Worm (Caenorhabditis elegans) whole organism, L4 larva: ENCODE measurements around the gene lab-2.

ENCODE experiments used
- D1046.2 ChIP-seq: fragments of 200-800 bp; sonication (Bioruptor generic); IDR thresholded peaks from 2 replicates; pipeline ENCODE4 v1.3.6; 2022; ENCODE audit warnings: missing genetic modification characterization, missing compliant biosample characterization
- F37D6.2 ChIP-seq: sonication (generic microtip); optimal IDR thresholded peaks from 2 replicates; lab custom pipeline; 2016; ENCODE audit warnings: mild to moderate bottlenecking, missing genetic modification characterization, missing compliant biosample characterization
- F49E8.2 ChIP-seq: sonication (generic microtip); optimal IDR thresholded peaks from 2 replicates; lab custom pipeline; 2016; ENCODE audit warnings: missing compliant biosample characterization, mild to moderate bottlenecking, missing genetic modification characterization, borderline replicate concordance
- T20F7.1 ChIP-seq: fragments of 200-800 bp; sonication (Bioruptor generic); optimal IDR thresholded peaks from 2 replicates; lab custom pipeline; 2018; ENCODE audit warnings: mild to moderate bottlenecking, missing genetic modification characterization, missing compliant biosample characterization
- Y48G9A.11 ChIP-seq: fragments of 200-800 bp; sonication (Bioruptor generic); IDR thresholded peaks from 2 replicates; pipeline ENCODE4 v1.3.6; 2022; ENCODE audit warnings: missing genetic modification reagents, missing genetic modification characterization, missing compliant biosample characterization
- Y75B8A.6 ChIP-seq: fragments of 200-800 bp; sonication (Bioruptor generic); IDR thresholded peaks from 2 replicates; pipeline ENCODE4 v1.3.6; 2022; ENCODE audit warnings: missing genetic modification reagents, missing genetic modification characterization, missing compliant biosample characterization
- ZK546.5 ChIP-seq, 2 experiments: sonication (generic microtip); optimal IDR thresholded peaks; 2 replicates each; lab custom pipeline; 2017; ENCODE audit warnings: missing biosample characterization in 2 of 2, missing genetic modification characterization in 2 of 2
- aha-1 ChIP-seq: fragments of 150-350 bp; peaks from one replicate; lab custom pipeline; 2014; ENCODE audit warnings: missing biosample characterization, missing genetic modification characterization
- arid-1 ChIP-seq: fragments of 200-800 bp; sonication (Bioruptor generic); conservative IDR thresholded peaks from 2 replicates; pipeline ENCODE4 v1.3.6; 2022; ENCODE audit warnings: missing genetic modification reagents, missing genetic modification characterization, missing compliant biosample characterization
- ceh-28 ChIP-seq: fragments of 150-350 bp; optimal IDR thresholded peaks from 2 replicates; lab custom pipeline; 2014; ENCODE audit warnings: missing biosample characterization, missing genetic modification reagents, missing genetic modification characterization
- ceh-44 ChIP-seq: fragments of 200-800 bp; sonication (Bioruptor generic); IDR thresholded peaks from 2 replicates; pipeline ENCODE4 v1.3.6; 2022; ENCODE audit warnings: missing genetic modification reagents, missing genetic modification characterization, missing compliant biosample characterization
- ceh-62 ChIP-seq: sonication (generic microtip); optimal IDR thresholded peaks from 2 replicates; lab custom pipeline; 2017; ENCODE audit warnings: missing biosample characterization, missing genetic modification characterization
- ceh-82 ChIP-seq: sonication (generic microtip); optimal IDR thresholded peaks from 2 replicates; lab custom pipeline; 2017; ENCODE audit warnings: missing biosample characterization, missing genetic modification characterization
- ces-1 ChIP-seq: fragments of 150-350 bp; sonication (generic microtip); optimal IDR thresholded peaks from 4 replicates; lab custom pipeline; 2014; ENCODE audit warnings: missing biosample characterization, missing genetic modification reagents, missing genetic modification characterization
- cey-2 ChIP-seq: sonication (generic microtip); optimal IDR thresholded peaks from 3 replicates; lab custom pipeline; 2017; ENCODE audit warnings: missing genetic modification characterization, mild to moderate bottlenecking, missing compliant biosample characterization, antibody characterized with exemption, borderline replicate concordance; ENCODE audit not compliant: insufficient read depth
- daf-12 ChIP-seq: fragments of 150-350 bp; optimal IDR thresholded peaks from 2 replicates; lab custom pipeline; 2014; ENCODE audit warnings: missing biosample characterization, missing genetic modification reagents, missing genetic modification characterization
- daf-19 ChIP-seq: fragments of 200-800 bp; sonication (Bioruptor generic); conservative IDR thresholded peaks from 2 replicates; pipeline ENCODE4 v1.3.6; 2022; ENCODE audit warnings: missing genetic modification characterization, missing compliant biosample characterization
- dmd-8 ChIP-seq: fragments of 200-800 bp; sonication (Bioruptor generic); IDR thresholded peaks from 2 replicates; pipeline ENCODE4 v1.3.6; 2022; ENCODE audit warnings: missing genetic modification characterization, missing compliant biosample characterization
- dpl-1 ChIP-seq: fragments of 150-350 bp; optimal IDR thresholded peaks from 2 replicates; lab custom pipeline; 2014; ENCODE audit warnings: missing biosample characterization, missing genetic modification reagents, missing genetic modification characterization
- duxl-1 ChIP-seq: sonication (generic microtip); optimal IDR thresholded peaks from 2 replicates; lab custom pipeline; 2016; ENCODE audit warnings: mild to moderate bottlenecking, missing genetic modification characterization, moderate library complexity, missing compliant biosample characterization; ENCODE audit not compliant: poor library complexity
- egl-43 ChIP-seq: fragments of 200-800 bp; sonication (Bioruptor generic); IDR thresholded peaks from 2 replicates; pipeline ENCODE4 v1.3.6; 2022; ENCODE audit warnings: missing genetic modification reagents, missing genetic modification characterization, missing compliant biosample characterization
- fkh-10 ChIP-seq: fragments of 150-350 bp; optimal IDR thresholded peaks from 2 replicates; lab custom pipeline; 2014; ENCODE audit warnings: missing biosample characterization, missing genetic modification reagents, missing genetic modification characterization
- gei-8 ChIP-seq: fragments of 200-800 bp; sonication (Bioruptor generic); optimal IDR thresholded peaks from 2 replicates; lab custom pipeline; 2018; ENCODE audit warnings: mild to moderate bottlenecking, missing genetic modification characterization, missing compliant biosample characterization
- hlh-11 ChIP-seq: fragments of 200-800 bp; sonication (Bioruptor generic); optimal IDR thresholded peaks from 2 replicates; lab custom pipeline; 2018; ENCODE audit warnings: mild to moderate bottlenecking, missing genetic modification characterization, missing compliant biosample characterization
- lin-13 ChIP-seq: fragments of 150-350 bp; optimal IDR thresholded peaks from 2 replicates; lab custom pipeline; 2014; ENCODE audit warnings: missing biosample characterization, missing genetic modification reagents, missing genetic modification characterization
- lin-15B ChIP-seq: fragments of 150-350 bp; sonication (generic microtip); optimal IDR thresholded peaks from 3 replicates; lab custom pipeline; 2014; ENCODE audit warnings: missing biosample characterization, missing genetic modification characterization
- lin-39 ChIP-seq: fragments of 150-350 bp; optimal IDR thresholded peaks from 2 replicates; lab custom pipeline; 2014; ENCODE audit warnings: missing biosample characterization, missing genetic modification reagents, missing genetic modification characterization
- lir-3 ChIP-seq: sonication (generic microtip); optimal IDR thresholded peaks from 2 replicates; lab custom pipeline; 2016; ENCODE audit warnings: mild to moderate bottlenecking, missing genetic modification characterization, missing compliant biosample characterization
- lsy-2 ChIP-seq, 2 experiments: fragments of 150-350 bp in 1 of 2; sonication (generic microtip) in 1 of 2; optimal IDR thresholded peaks; 2 replicates each; lab custom pipeline; 2014 to 2017; ENCODE audit warnings: missing biosample characterization in 2 of 2, missing genetic modification characterization in 2 of 2
- mdt-29 ChIP-seq: fragments of 200-800 bp; sonication (Bioruptor generic); IDR thresholded peaks from 2 replicates; pipeline ENCODE4 v1.3.6; 2022; ENCODE audit warnings: missing genetic modification reagents, missing genetic modification characterization, missing compliant biosample characterization
- mep-1 ChIP-seq: fragments of 150-350 bp; sonication (generic microtip); optimal IDR thresholded peaks from 3 replicates; lab custom pipeline; 2014; ENCODE audit warnings: missing biosample characterization, missing genetic modification characterization
- mxl-2 ChIP-seq: fragments of 200-800 bp; sonication (Bioruptor generic); conservative IDR thresholded peaks from 2 replicates; pipeline ENCODE4 v1.3.6; 2022; ENCODE audit warnings: missing genetic modification reagents, missing genetic modification characterization, missing compliant biosample characterization
- mxl-3 ChIP-seq: fragments of 200-800 bp; sonication (Bioruptor generic); optimal IDR thresholded peaks from 2 replicates; lab custom pipeline; 2018; ENCODE audit warnings: mild to moderate bottlenecking, missing genetic modification characterization, missing compliant biosample characterization
- nhr-11 ChIP-seq: fragments of 150-350 bp; optimal IDR thresholded peaks from 2 replicates; lab custom pipeline; 2014; ENCODE audit warnings: missing biosample characterization, missing genetic modification characterization
- nhr-111 ChIP-seq: fragments of 200-800 bp; sonication (Bioruptor generic); optimal IDR thresholded peaks from 2 replicates; lab custom pipeline; 2018; ENCODE audit warnings: mild to moderate bottlenecking, missing genetic modification characterization, missing compliant biosample characterization
- nhr-28 ChIP-seq: fragments of 150-350 bp; optimal IDR thresholded peaks from 2 replicates; lab custom pipeline; 2014; ENCODE audit warnings: missing biosample characterization, missing genetic modification characterization
- nhr-42 ChIP-seq: fragments of 200-800 bp; sonication (Bioruptor generic); IDR thresholded peaks from 2 replicates; pipeline ENCODE4 v1.3.6; 2022; ENCODE audit warnings: missing genetic modification characterization, missing compliant biosample characterization
- nhr-48 ChIP-seq: sonication (generic microtip); optimal IDR thresholded peaks from 2 replicates; lab custom pipeline; 2016; ENCODE audit warnings: mild to moderate bottlenecking, missing genetic modification characterization, missing compliant biosample characterization
- nhr-6 ChIP-seq: fragments of 150-350 bp; optimal IDR thresholded peaks from 2 replicates; lab custom pipeline; 2014; ENCODE audit warnings: missing biosample characterization, missing genetic modification characterization
- nhr-76 ChIP-seq: fragments of 150-350 bp; optimal IDR thresholded peaks from 2 replicates; lab custom pipeline; 2014; ENCODE audit warnings: missing biosample characterization, missing genetic modification characterization
- php-3 ChIP-seq: fragments of 200-800 bp; sonication (Bioruptor generic); IDR thresholded peaks from 2 replicates; pipeline ENCODE4 v1.3.6; 2022; ENCODE audit warnings: missing genetic modification reagents, missing genetic modification characterization, missing compliant biosample characterization
- rbr-2 ChIP-seq: sonication (generic microtip); optimal IDR thresholded peaks from 2 replicates; lab custom pipeline; 2016; ENCODE audit warnings: missing genotype, missing genetic modification characterization, missing compliant biosample characterization
- saeg-2 ChIP-seq: fragments of 200-800 bp; sonication (Bioruptor generic); IDR thresholded peaks from 2 replicates; pipeline ENCODE4 v1.3.6; 2022; ENCODE audit warnings: missing genetic modification reagents, missing genetic modification characterization, missing compliant biosample characterization
- skn-1 ChIP-seq: fragments of 150-350 bp; optimal IDR thresholded peaks from 2 replicates; lab custom pipeline; 2014; ENCODE audit warnings: missing biosample characterization, missing genetic modification characterization
- snpc-1.2 ChIP-seq: fragments of 200-800 bp; sonication (Bioruptor generic); IDR thresholded peaks from 2 replicates; pipeline ENCODE4 v1.3.6; 2022; ENCODE audit warnings: missing genetic modification reagents, missing genetic modification characterization, missing compliant biosample characterization
- tag-97 ChIP-seq: fragments of 200-800 bp; sonication (Bioruptor generic); IDR thresholded peaks from 2 replicates; pipeline ENCODE4 v1.3.6; 2022; ENCODE audit warnings: missing genetic modification characterization, missing compliant biosample characterization
- unc-130 ChIP-seq: sonication (generic microtip); optimal IDR thresholded peaks from 2 replicates; lab custom pipeline; 2016; ENCODE audit warnings: missing genetic modification reagents, missing genetic modification characterization, missing compliant biosample characterization
- unc-62 ChIP-seq, 3 experiments: fragments of 150-350 bp in 1 of 3; sonication (generic microtip); optimal IDR thresholded peaks in 2 of 3; peaks in 1 of 3; 1 replicate in 1 of 3; 2 replicates in 2 of 3; lab custom pipeline; 2014 to 2017; ENCODE audit warnings: missing biosample characterization in 3 of 3, missing genetic modification characterization in 3 of 3, missing genetic modification reagents in 3 of 3, missing genotype in 1 of 3
- zfp-2 ChIP-seq: sonication (generic microtip); optimal IDR thresholded peaks from 2 replicates; lab custom pipeline; 2016; ENCODE audit warnings: mild to moderate bottlenecking, missing genetic modification characterization, missing compliant biosample characterization
- zip-11 ChIP-seq: fragments of 200-800 bp; sonication (Bioruptor generic); IDR thresholded peaks from 2 replicates; pipeline ENCODE4 v1.3.6; 2022; ENCODE audit warnings: missing genetic modification characterization, missing compliant biosample characterization
- ztf-11 ChIP-seq: fragments of 150-350 bp; optimal IDR thresholded peaks from 2 replicates; lab custom pipeline; 2014; ENCODE audit warnings: missing biosample characterization, missing genetic modification characterization

lab-2 gene

DNA sequence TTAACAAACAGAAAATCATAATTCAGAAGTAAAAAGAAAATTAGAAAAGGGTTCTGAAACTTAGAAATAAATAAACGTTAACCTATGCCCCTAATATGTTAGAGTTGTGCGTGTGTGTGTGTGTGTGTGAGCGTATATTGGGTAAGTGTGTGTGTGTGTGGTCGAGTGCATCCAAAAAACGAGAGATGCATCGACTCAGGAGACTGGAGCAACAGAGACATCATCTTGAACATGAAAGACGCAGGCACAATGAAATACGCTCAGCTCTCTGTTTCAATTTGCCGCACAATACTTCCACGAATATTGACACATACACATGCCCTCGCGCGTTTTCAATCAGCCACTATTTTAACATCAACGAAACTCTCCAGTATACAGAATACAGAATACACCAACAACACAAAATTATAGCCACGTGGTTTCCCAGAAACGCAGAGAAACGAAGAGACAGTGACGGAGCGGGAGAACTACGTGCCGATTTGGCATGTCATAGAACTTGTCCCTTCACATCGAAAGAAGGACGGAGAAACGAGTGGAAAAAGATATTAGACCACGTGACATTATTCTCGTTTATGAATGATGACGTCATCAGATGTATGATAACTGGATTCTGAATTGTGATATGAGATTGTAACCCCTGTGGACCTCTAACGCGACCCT is 46.9 kb upstream of the lab-2 start (continued):
- no peak for TF ChIP-seq D1046.2
- peak; percentile 56; the same call in 1 of the 2 replicates for TF ChIP-seq egl-43 (GFP tag; lab: Robert Waterston, UW)
- TF ChIP-seq nhr-76 (tag; lab: Kevin White, UChicago): no peak
- no peak for TF ChIP-seq unc-130 (GFP tag; lab: Kevin White, UChicago)
- peak; percentile 55 for TF ChIP-seq rbr-2 (tag; lab: Kevin White, UChicago)
- TF ChIP-seq ces-1: no peak
- TF ChIP-seq duxl-1 (tag; lab: Kevin White, UChicago): no peak
- peak; percentile 64 for TF ChIP-seq cey-2 (tag; lab: Kevin White, UChicago)
- TF ChIP-seq F49E8.2 (tag; lab: Kevin White, UChicago): no peak
- no peak for TF ChIP-seq ceh-62 (tag; lab: Kevin White, UChicago)
- peak; percentile 92 for TF ChIP-seq mxl-3 (GFP tag; lab: Kevin White, UChicago)
- no peak for TF ChIP-seq fkh-10
- TF ChIP-seq hlh-11: peak; percentile 92
- TF ChIP-seq nhr-111 (GFP tag; lab: Kevin White, UChicago): no peak
- peak; percentile 89 for TF ChIP-seq nhr-48 (tag; lab: Kevin White, UChicago)
- TF ChIP-seq ztf-11 (tag; lab: Kevin White, UChicago): no peak
- no peak for TF ChIP-seq snpc-1.2 (GFP tag; lab: Robert Waterston, UW)
- TF ChIP-seq php-3 (GFP tag; lab: Robert Waterston, UW): 0 out of 2 replicates have a peak, but pooled peaks have one; percentile 30
- TF ChIP-seq daf-19: no peak
- TF ChIP-seq ceh-44 (GFP tag; lab: Robert Waterston, UW): no peak
- TF ChIP-seq lir-3 (tag; lab: Kevin White, UChicago): no peak
- TF ChIP-seq lin-13: peak; percentile 12
- peak; percentile 35 for TF ChIP-seq gei-8
- TF ChIP-seq dmd-8: no peak
- TF ChIP-seq Y48G9A.11 (GFP tag; lab: Robert Waterston, UW): no peak
- no peak for TF ChIP-seq ZK546.5 (tag; optimal IDR thresholded peaks at IDR 0.05; lab: Kevin White, UChicago)
- no peak for TF ChIP-seq tag-97 (GFP tag; lab: Robert Waterston, UW)
- no peak for TF ChIP-seq F37D6.2 (tag; lab: Kevin White, UChicago)
- no peak for TF ChIP-seq skn-1 (tag; lab: Kevin White, UChicago)
- peak; percentile 86 for TF ChIP-seq nhr-11 (tag; lab: Kevin White, UChicago)
- no peak for TF ChIP-seq lin-15B
- no peak for TF ChIP-seq nhr-42
- TF ChIP-seq mep-1 (tag; lab: Kevin White, UChicago): peak; percentile 79
- TF ChIP-seq ceh-82 (tag; lab: Kevin White, UChicago): no peak
- TF ChIP-seq lsy-2 (tag; optimal IDR thresholded peaks at IDR 0.05; lab: Kevin White, UChicago): peak in 1 of 2 experiments; percentile 81
- TF ChIP-seq mdt-29 (GFP tag; lab: Robert Waterston, UW): peak; percentile 91
- TF ChIP-seq dpl-1 (GFP tag; lab: Kevin White, UChicago): peak; percentile 49
- peak in 1 of 2 experiments; percentile 98 for TF ChIP-seq unc-62 (GFP tag; optimal IDR thresholded peaks at IDR 0.05 in 1 of 2; lab: Kevin White, UChicago)
- no peak for TF ChIP-seq unc-62 (tag; optimal IDR thresholded peaks at IDR 0.05; lab: Kevin White, UChicago)
- TF ChIP-seq ceh-28 (tag; lab: Kevin White, UChicago): no peak
- peak; percentile 44; the same call in 1 of the 2 replicates for TF ChIP-seq saeg-2 (GFP tag; lab: Robert Waterston, UW)
- peak; percentile 43; the same call in 1 of the 2 replicates for TF ChIP-seq arid-1 (GFP tag; lab: Robert Waterston, UW)
- peak; percentile 98 for TF ChIP-seq nhr-28 (tag; lab: Kevin White, UChicago)
- TF ChIP-seq mxl-2 (GFP tag; lab: Robert Waterston, UW): no peak
- TF ChIP-seq lin-39 (tag; lab: Kevin White, UChicago): no peak
- TF ChIP-seq aha-1: peak; percentile 100
- TF ChIP-seq nhr-6 (tag; lab: Kevin White, UChicago): no peak
- TF ChIP-seq Y75B8A.6: no peak
- no peak for TF ChIP-seq zip-11
- peak; percentile 65 for TF ChIP-seq T20F7.1 (GFP tag; lab: Kevin White, UChicago)
- TF ChIP-seq zfp-2 (tag; lab: Kevin White, UChicago): no peak
- no peak for TF ChIP-seq daf-12 (tag; lab: Kevin White, UChicago)
